Worm (Caenorhabditis elegans): ENCODE measurements around the gene F59B2.13.

DNA sequence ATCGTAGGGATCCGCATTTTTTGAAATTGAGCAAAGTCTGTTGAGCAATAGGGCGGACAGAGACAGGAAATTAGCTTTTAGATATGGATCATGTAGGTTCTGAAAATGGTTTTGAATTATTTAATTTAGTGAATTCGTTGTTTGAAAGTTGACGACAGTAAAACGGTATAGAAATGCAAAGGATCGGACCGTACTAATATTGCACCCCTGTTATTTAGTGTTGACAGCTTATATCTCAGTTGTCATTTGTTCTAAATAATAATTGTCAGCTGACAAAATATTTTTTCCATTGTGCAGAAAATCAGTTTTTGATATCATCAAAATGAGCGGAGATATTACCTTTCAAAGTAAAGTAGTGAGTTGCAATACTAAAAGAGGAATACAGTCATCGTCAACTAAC lies 44.5 kb upstream of the F59B2.13 start, which contains the start of gene lin-12:
- no peak for TF ChIP-seq ceh-28 (tag; optimal IDR thresholded peaks at IDR 0.05)
- TF ChIP-seq mdl-1 (tag; optimal IDR thresholded peaks at IDR 0.05): no peak
- TF ChIP-seq ztf-11 (tag; optimal IDR thresholded peaks at IDR 0.05): no peak
- no peak for TF ChIP-seq nhr-28 (tag; optimal IDR thresholded peaks at IDR 0.05)

Data from whole organism, L3 larva.